Fruit fly (Drosophila melanogaster) whole organism, embryonic: ENCODE results near the gene Pink1.

ENCODE experiments used
- Antp ChIP-seq: fragments of 200-800 bp; sonication (Bioruptor generic); optimal IDR thresholded peaks from 3 replicates; lab custom pipeline; 2016; ENCODE audit warnings: missing biosample characterization, missing genetic modification characterization
- Atf3 ChIP-seq: fragments of 200-800 bp; sonication (Bioruptor generic); optimal IDR thresholded peaks from 3 replicates; lab custom pipeline; 2016; ENCODE audit warnings: missing biosample characterization, missing genetic modification characterization
- B-H1 ChIP-seq: fragments of 200-800 bp; sonication (Bioruptor generic); IDR thresholded peaks from 3 replicates; pipeline ENCODE4 v1.3.6; 2022; ENCODE audit warnings: missing biosample characterization, missing genetic modification characterization
- CG10147 ChIP-seq: fragments of 200-800 bp; sonication (Bioruptor generic); optimal IDR thresholded peaks from 2 replicates; lab custom pipeline; 2019; ENCODE audit warnings: missing biosample characterization, mild to moderate bottlenecking, missing genetic modification characterization, moderate library complexity
- CG10431 ChIP-seq: fragments of 200-800 bp; sonication (Bioruptor generic); optimal IDR thresholded peaks from 3 replicates; lab custom pipeline; 2018; ENCODE audit warnings: missing biosample characterization, mild to moderate bottlenecking, missing genetic modification characterization
- CG11560 ChIP-seq: fragments of 200-800 bp; sonication (Bioruptor generic); IDR thresholded peaks from 3 replicates; pipeline ENCODE4 v1.3.6; 2022; ENCODE audit warnings: missing biosample characterization, missing genetic modification characterization
- CG11695 ChIP-seq: fragments of 200-800 bp; sonication (Bioruptor generic); IDR thresholded peaks from 3 replicates; pipeline ENCODE4 v1.3.6; 2022; ENCODE audit warnings: missing biosample characterization, missing genetic modification characterization
- CG1233 ChIP-seq: fragments of 200-800 bp; sonication (Bioruptor generic); optimal IDR thresholded peaks from 4 replicates; lab custom pipeline; 2018; ENCODE audit warnings: missing biosample characterization, mild to moderate bottlenecking, missing genetic modification characterization
- CG13123 ChIP-seq: fragments of 200-800 bp; sonication (Bioruptor generic); optimal IDR thresholded peaks from 2 replicates; lab custom pipeline; 2016; ENCODE audit warnings: missing biosample characterization, missing genetic modification characterization
- CG13624 ChIP-seq: fragments of 200-800 bp; sonication (Bioruptor generic); optimal IDR thresholded peaks from 2 replicates; lab custom pipeline; 2016; ENCODE audit warnings: missing biosample characterization, missing genetic modification characterization
- CG13775 ChIP-seq: fragments of 200-800 bp; sonication (Bioruptor generic); optimal IDR thresholded peaks from 3 replicates; lab custom pipeline; 2017; ENCODE audit warnings: missing biosample characterization, mild to moderate bottlenecking, missing genetic modification characterization
- CG1529 ChIP-seq: fragments of 200-800 bp; sonication (Bioruptor generic); optimal IDR thresholded peaks from 3 replicates; lab custom pipeline; 2018; ENCODE audit warnings: missing biosample characterization, missing genetic modification characterization
- CG15514 ChIP-seq: fragments of 200-800 bp; sonication (Bioruptor generic); optimal IDR thresholded peaks from 3 replicates; lab custom pipeline; 2017; ENCODE audit warnings: missing biosample characterization, missing genetic modification characterization, mild to moderate bottlenecking, moderate library complexity, missing genetic modification reagents
- CG1832 ChIP-seq: fragments of 200-800 bp; sonication (Bioruptor generic); optimal IDR thresholded peaks from 2 replicates; lab custom pipeline; 2017; ENCODE audit warnings: missing biosample characterization, mild to moderate bottlenecking, missing genetic modification characterization, inconsistent platforms
- CG18476 ChIP-seq: fragments of 200-800 bp; sonication (Bioruptor generic); optimal IDR thresholded peaks from 2 replicates; lab custom pipeline; 2016; ENCODE audit warnings: missing biosample characterization, mild to moderate bottlenecking, missing genetic modification characterization
- CG30020 ChIP-seq: fragments of 200-800 bp; optimal IDR thresholded peaks from 2 replicates; lab custom pipeline; 2019; ENCODE audit warnings: missing biosample characterization, mild to moderate bottlenecking, missing genetic modification characterization, moderate library complexity
- CG31365 ChIP-seq: fragments of 200-800 bp; sonication (Bioruptor generic); optimal IDR thresholded peaks from 2 replicates; lab custom pipeline; 2018; ENCODE audit warnings: missing biosample characterization, mild to moderate bottlenecking, missing genetic modification characterization
- CG34224 ChIP-seq: fragments of 200-800 bp; sonication (Bioruptor generic); IDR thresholded peaks from 3 replicates; pipeline ENCODE4 v1.3.6; 2022; ENCODE audit warnings: missing biosample characterization, missing genetic modification characterization; ENCODE audit not compliant: partially characterized antibody
- CG4820 ChIP-seq: fragments of 200-800 bp; sonication (Bioruptor generic); optimal IDR thresholded peaks from 3 replicates; lab custom pipeline; 2016; ENCODE audit warnings: missing biosample characterization, missing genetic modification characterization
- CG5245 ChIP-seq: fragments of 200-800 bp; sonication (Bioruptor generic); optimal IDR thresholded peaks from 3 replicates; lab custom pipeline; 2016; ENCODE audit warnings: missing biosample characterization, missing genetic modification characterization
- CG6254 ChIP-seq: fragments of 200-800 bp; sonication (Bioruptor generic); optimal IDR thresholded peaks from 3 replicates; lab custom pipeline; 2017; ENCODE audit warnings: mild to moderate bottlenecking, missing biosample characterization, missing genetic modification reagents, missing genetic modification characterization
- D19A ChIP-seq: fragments of 200-800 bp; optimal IDR thresholded peaks from 3 replicates; lab custom pipeline; 2019; ENCODE audit warnings: missing biosample characterization, mild to moderate bottlenecking, missing genetic modification characterization, moderate library complexity
- Doc2 ChIP-seq: fragments of 200-800 bp; sonication (Bioruptor generic); IDR thresholded peaks from 2 replicates; pipeline ENCODE4 v1.3.6; 2022; ENCODE audit warnings: missing biosample characterization, missing genetic modification characterization
- Dp ChIP-seq: fragments of 200-800 bp; sonication (Bioruptor generic); optimal IDR thresholded peaks from 2 replicates; lab custom pipeline; 2018; ENCODE audit warnings: missing biosample characterization, mild to moderate bottlenecking, missing genetic modification characterization, moderate library complexity
- Fer3 ChIP-seq: fragments of 200-800 bp; sonication (Bioruptor generic); optimal IDR thresholded peaks from 2 replicates; lab custom pipeline; 2018; ENCODE audit warnings: missing biosample characterization, mild to moderate bottlenecking, missing genetic modification characterization, moderate library complexity
- Gug ChIP-seq: fragments of 200-800 bp; sonication (Bioruptor generic); IDR thresholded peaks from 4 replicates; pipeline ENCODE4 v1.3.6; 2022; ENCODE audit warnings: missing biosample characterization, missing genetic modification characterization
- Hr3 ChIP-seq: fragments of 200-800 bp; sonication (Bioruptor generic); optimal IDR thresholded peaks from 3 replicates; lab custom pipeline; 2016; ENCODE audit warnings: missing biosample characterization, missing genetic modification characterization
- NK7.1 ChIP-seq: fragments of 200-800 bp; sonication (Bioruptor generic); optimal IDR thresholded peaks from 3 replicates; lab custom pipeline; 2016; ENCODE audit warnings: missing biosample characterization, missing genetic modification characterization
- NfI ChIP-seq: fragments of 200-800 bp; sonication (Bioruptor generic); optimal IDR thresholded peaks from 3 replicates; lab custom pipeline; 2018; ENCODE audit warnings: missing biosample characterization, mild to moderate bottlenecking, missing genetic modification characterization, moderate library complexity
- Sin3A ChIP-seq: fragments of >200 bp; optimal IDR thresholded peaks from 2 replicates; lab custom pipeline; 2018
- Sry-β ChIP-seq: fragments of 200-800 bp; sonication (Bioruptor generic); optimal IDR thresholded peaks from 2 replicates; lab custom pipeline; 2018; ENCODE audit warnings: missing biosample characterization, mild to moderate bottlenecking, missing genetic modification characterization, moderate library complexity
- Stat92E ChIP-seq, 3 experiments: fragments of >200 bp in 2 of 3; fragments of 200-800 bp in 1 of 3; sonication (Bioruptor generic) in 1 of 3; optimal IDR thresholded peaks; 2 replicates each; lab custom pipeline; 2017 to 2019; ENCODE audit warnings: missing biosample characterization in 3 of 3, missing genetic modification characterization in 3 of 3, mild to moderate bottlenecking in 1 of 3, moderate library complexity in 1 of 3
- Trl ChIP-seq, 3 experiments: fragments of >200 bp in 2 of 3; fragments of 200-800 bp in 1 of 3; sonication (Bioruptor generic) in 1 of 3; optimal IDR thresholded peaks; 2 replicates in 1 of 3; 3 replicates in 2 of 3; lab custom pipeline; 2016 to 2017; ENCODE audit warnings: missing biosample characterization in 1 of 3, missing genetic modification characterization in 1 of 3
- Vsx1 ChIP-seq: fragments of 200-800 bp; sonication (Bioruptor generic); optimal IDR thresholded peaks from 2 replicates; lab custom pipeline; 2017; ENCODE audit warnings: missing biosample characterization, mild to moderate bottlenecking, missing genetic modification characterization, missing genetic modification reagents
- az2 ChIP-seq: fragments of 200-800 bp; sonication (Bioruptor generic); optimal IDR thresholded peaks from 3 replicates; lab custom pipeline; 2016; ENCODE audit warnings: missing biosample characterization, missing genetic modification characterization
- chm ChIP-seq: fragments of 200-800 bp; sonication (Bioruptor generic); IDR thresholded peaks from 2 replicates; pipeline ENCODE4 v1.3.6; 2022; ENCODE audit warnings: missing biosample characterization, missing genetic modification characterization
- dan ChIP-seq: fragments of 200-800 bp; sonication (Bioruptor generic); IDR thresholded peaks from 2 replicates; pipeline ENCODE4 v1.3.6; 2022; ENCODE audit warnings: missing biosample characterization, missing genetic modification characterization
- danr ChIP-seq: fragments of 200-800 bp; sonication (Bioruptor generic); IDR thresholded peaks from 2 replicates; pipeline ENCODE4 v1.3.6; 2022; ENCODE audit warnings: missing biosample characterization, missing genetic modification characterization
- dmrt99B ChIP-seq: fragments of 200-800 bp; sonication (Bioruptor generic); optimal IDR thresholded peaks from 2 replicates; lab custom pipeline; 2018; ENCODE audit warnings: missing biosample characterization, mild to moderate bottlenecking, missing genetic modification characterization, moderate library complexity
- eve ChIP-seq, 2 experiments: fragments of >200 bp; optimal IDR thresholded peaks; 2 replicates each; lab custom pipeline; 2017; ENCODE audit warnings: missing biosample characterization in 2 of 2, missing genetic modification characterization in 2 of 2
- grn ChIP-seq: fragments of 200-800 bp; sonication (Bioruptor generic); optimal IDR thresholded peaks from 3 replicates; lab custom pipeline; 2017; ENCODE audit warnings: missing biosample characterization, missing genetic modification characterization
- ham ChIP-seq: fragments of 200-800 bp; sonication (Bioruptor generic); IDR thresholded peaks from 2 replicates; pipeline ENCODE4 v1.3.6; 2022; ENCODE audit warnings: missing biosample characterization, missing genetic modification characterization
- jumu ChIP-seq: fragments of 200-800 bp; sonication (Bioruptor generic); optimal IDR thresholded peaks from 3 replicates; lab custom pipeline; 2016; ENCODE audit warnings: missing biosample characterization, missing genetic modification characterization
- klu ChIP-seq: fragments of 200-800 bp; sonication (Bioruptor generic); IDR thresholded peaks from 2 replicates; pipeline ENCODE4 v1.3.6; 2022; ENCODE audit warnings: missing biosample characterization, missing genetic modification characterization
- lilli ChIP-seq: fragments of 200-800 bp; sonication (Bioruptor generic); optimal IDR thresholded peaks from 3 replicates; lab custom pipeline; 2016; ENCODE audit warnings: missing biosample characterization, missing genetic modification characterization
- lov ChIP-seq, 2 experiments: fragments of 200-800 bp in 1 of 2; fragments of >200 bp in 1 of 2; sonication (Bioruptor generic) in 1 of 2; IDR thresholded peaks in 1 of 2; optimal IDR thresholded peaks in 1 of 2; 2 replicates in 1 of 2; 3 replicates in 1 of 2; pipeline versions ENCODE4 v1.3.6 to Lab custom; 2017 to 2022; ENCODE audit warnings: missing biosample characterization in 1 of 2, missing genetic modification characterization in 1 of 2
- mirr ChIP-seq: fragments of 200-800 bp; sonication (Bioruptor generic); optimal IDR thresholded peaks from 3 replicates; lab custom pipeline; 2018; ENCODE audit warnings: missing biosample characterization, mild to moderate bottlenecking, missing genetic modification characterization
- repo ChIP-seq: fragments of 200-800 bp; sonication (Bioruptor generic); optimal IDR thresholded peaks from 2 replicates; lab custom pipeline; 2016; ENCODE audit warnings: missing biosample characterization, missing genetic modification characterization
- scrt ChIP-seq: fragments of 200-800 bp; sonication (Bioruptor generic); optimal IDR thresholded peaks from 2 replicates; lab custom pipeline; 2018; ENCODE audit warnings: missing biosample characterization, mild to moderate bottlenecking, missing genetic modification characterization, moderate library complexity
- tna ChIP-seq: fragments of 200-800 bp; sonication (Bioruptor generic); IDR thresholded peaks from 2 replicates; pipeline ENCODE4 v1.3.6; 2022; ENCODE audit warnings: missing biosample characterization, missing genetic modification characterization; ENCODE audit not compliant: partially characterized antibody

Gene Pink1

dm6 chrX:6696467-6696866 lies 12.9 kb downstream of the Pink1 start (continued):
- TF ChIP-seq tna (GFP tag; lab: Robert Waterston, UW), result no peak
- no peak for TF ChIP-seq CG1832
- peak; percentile 58 for TF ChIP-seq Fer3 (tag; lab: Kevin White, UChicago)
- no peak for TF ChIP-seq NK7.1 (GFP tag; lab: Kevin White, UChicago)
- TF ChIP-seq dan (GFP tag; lab: Robert Waterston, UW), result no peak
- TF ChIP-seq Stat92E (GFP tag; optimal IDR thresholded peaks at IDR 0.05; lab: Kevin White, UChicago), result no peak
- TF ChIP-seq CG18476, result peak; percentile 68
- peak; percentile 45 for TF ChIP-seq CG1233 (GFP tag; lab: Kevin White, UChicago)
- peak; percentile 24 for TF ChIP-seq Hr3 (GFP tag; lab: Kevin White, UChicago)
- TF ChIP-seq CG13775 (GFP tag; lab: Kevin White, UChicago), result peak; percentile 69
- peak; percentile 52 for TF ChIP-seq D19A (tag; lab: Kevin White, UChicago)
- TF ChIP-seq B-H1 (GFP tag; lab: Robert Waterston, UW), result no peak; the same call in 2 of the 3 replicates
- no peak for TF ChIP-seq eve (GFP tag; optimal IDR thresholded peaks at IDR 0.05; lab: Kevin White, UChicago)
- TF ChIP-seq Dp (GFP tag; lab: Kevin White, UChicago), result no peak
- TF ChIP-seq scrt (GFP tag; lab: Kevin White, UChicago), result peak; percentile 79
- TF ChIP-seq CG1529 (GFP tag; lab: Kevin White, UChicago), result peak; percentile 54
- TF ChIP-seq Sin3A (lab: Kevin White, UChicago), result no peak
- TF ChIP-seq jumu (GFP tag; lab: Kevin White, UChicago), result peak; percentile 15
- peak; percentile 39 for TF ChIP-seq Vsx1
- TF ChIP-seq Sry-β (GFP tag; lab: Kevin White, UChicago), result no peak
- no peak for TF ChIP-seq CG30020 (tag; lab: Kevin White, UChicago)
- peak; percentile 51 for TF ChIP-seq CG6254 (GFP tag; lab: Kevin White, UChicago)
- TF ChIP-seq mirr (GFP tag; lab: Kevin White, UChicago), result peak; percentile 35
- peak; percentile 9 for TF ChIP-seq Atf3 (GFP tag; lab: Kevin White, UChicago)
- TF ChIP-seq CG31365 (tag; lab: Kevin White, UChicago), result no peak
- TF ChIP-seq CG4820, result peak; percentile 13
- peak; percentile 38 for TF ChIP-seq CG13624 (GFP tag; lab: Kevin White, UChicago)
- no peak for TF ChIP-seq ham
- no peak for TF ChIP-seq repo (GFP tag; lab: Kevin White, UChicago)
- peak; percentile 55 for TF ChIP-seq az2 (GFP tag; lab: Kevin White, UChicago)
- peak; percentile 79 for TF ChIP-seq CG10147
- TF ChIP-seq CG15514 (GFP tag; lab: Kevin White, UChicago), result peak; percentile 71
- TF ChIP-seq NfI, result peak; percentile 72
- no peak for TF ChIP-seq CG5245 (GFP tag; lab: Kevin White, UChicago)
- TF ChIP-seq dmrt99B (tag; lab: Kevin White, UChicago), result peak; percentile 77
- peak; percentile 81 for TF ChIP-seq CG11695 (GFP tag; lab: Robert Waterston, UW)
- TF ChIP-seq danr (GFP tag; lab: Robert Waterston, UW), result no peak
- peak; percentile 32 for TF ChIP-seq Antp (GFP tag; lab: Kevin White, UChicago)
- peak; percentile 78 for TF ChIP-seq lilli (GFP tag; lab: Kevin White, UChicago)
- peak; percentile 48 for TF ChIP-seq CG10431 (GFP tag; lab: Kevin White, UChicago)
- TF ChIP-seq CG34224, result no peak
- TF ChIP-seq CG11560 (tag; lab: Robert Waterston, UW), result 0 out of 3 replicates have a peak, but pooled peaks have one; percentile 16
- TF ChIP-seq grn (GFP tag; lab: Kevin White, UChicago), result no peak
- TF ChIP-seq klu, result no peak
- TF ChIP-seq CG13123 (GFP tag; lab: Kevin White, UChicago), result no peak
- no peak for TF ChIP-seq lov (optimal IDR thresholded peaks at IDR 0.05; lab: Kevin White, UChicago)
- 0 out of 3 replicates have a peak, but pooled peaks have one; percentile 41 for TF ChIP-seq lov (GFP tag; IDR thresholded peaks at IDR 0.05; lab: Robert Waterston, UW)
- TF ChIP-seq Gug, result peak; percentile 24; the same call in 1 of the 4 replicates
- peak; percentile 49; the same call in 1 of the 2 replicates for TF ChIP-seq chm (GFP tag; lab: Robert Waterston, UW)
- no peak for TF ChIP-seq Doc2
- no peak for TF ChIP-seq Trl (optimal IDR thresholded peaks at IDR 0.05; lab: Kevin White, UChicago)
- peak; percentile 28 for TF ChIP-seq Trl (GFP tag; optimal IDR thresholded peaks at IDR 0.05; lab: Kevin White, UChicago)
